Worm (Caenorhabditis elegans) whole organism, mixed stage, embryonic: ENCODE measurements around the gene sru-7.

Experiments used
- M03D4.4 ChIP-seq: sonication (generic microtip); optimal IDR thresholded peaks from 2 replicates; lab custom pipeline; 2017; ENCODE audit warnings: mild to moderate bottlenecking, missing genetic modification characterization, missing compliant biosample characterization
- bed-3 ChIP-seq: fragments of 200-800 bp; sonication (Bioruptor generic); optimal IDR thresholded peaks from 3 replicates; lab custom pipeline; 2018; ENCODE audit warnings: mild to moderate bottlenecking, missing genetic modification characterization, moderate library complexity, missing compliant biosample characterization
- blmp-1 ChIP-seq: fragments of 150-350 bp; optimal IDR thresholded peaks from 2 replicates; lab custom pipeline; 2014; ENCODE audit warnings: missing biosample characterization, missing genetic modification characterization
- ceh-39 ChIP-seq: fragments of 150-350 bp; optimal IDR thresholded peaks from 2 replicates; lab custom pipeline; 2014; ENCODE audit warnings: missing biosample characterization, missing genetic modification characterization
- ceh-43 ChIP-seq: fragments of 200-800 bp; sonication (Bioruptor generic); optimal IDR thresholded peaks from 2 replicates; lab custom pipeline; 2018; ENCODE audit warnings: mild to moderate bottlenecking, missing genetic modification characterization, moderate library complexity, missing compliant biosample characterization
- ceh-83 ChIP-seq: fragments of 200-800 bp; sonication (Bioruptor generic); optimal IDR thresholded peaks from 2 replicates; lab custom pipeline; 2018; ENCODE audit warnings: mild to moderate bottlenecking, missing genetic modification characterization, missing compliant biosample characterization
- ces-1 ChIP-seq: fragments of 150-350 bp; optimal IDR thresholded peaks from 2 replicates; lab custom pipeline; 2014; ENCODE audit warnings: missing biosample characterization, missing genetic modification reagents, missing genetic modification characterization
- cnd-1 ChIP-seq: fragments of 200-800 bp; sonication (Bioruptor generic); optimal IDR thresholded peaks from 2 replicates; lab custom pipeline; 2018; ENCODE audit warnings: mild to moderate bottlenecking, missing genetic modification characterization, missing compliant biosample characterization
- drap-1 ChIP-seq: fragments of 200-800 bp; sonication (Bioruptor generic); optimal IDR thresholded peaks from 3 replicates; lab custom pipeline; 2018; ENCODE audit warnings: mild to moderate bottlenecking, missing genetic modification characterization, missing compliant biosample characterization
- elt-1 ChIP-seq: sonication (generic microtip); optimal IDR thresholded peaks from 2 replicates; lab custom pipeline; 2017; ENCODE audit warnings: missing genetic modification characterization, mild to moderate bottlenecking, missing compliant biosample characterization, antibody characterized with exemption, moderate library complexity, borderline replicate concordance; ENCODE audit not compliant: insufficient read depth
- ham-2 ChIP-seq: fragments of 200-800 bp; sonication (Bioruptor generic); optimal IDR thresholded peaks from 2 replicates; lab custom pipeline; 2018; ENCODE audit warnings: mild to moderate bottlenecking, missing genetic modification characterization, missing compliant biosample characterization
- hlh-1 ChIP-seq: fragments of 150-350 bp; optimal IDR thresholded peaks from 2 replicates; lab custom pipeline; 2014; ENCODE audit warnings: missing biosample characterization, missing genetic modification reagents, missing genetic modification characterization
- lin-32 ChIP-seq: fragments of 200-800 bp; sonication (Bioruptor generic); optimal IDR thresholded peaks from 2 replicates; lab custom pipeline; 2018; ENCODE audit warnings: mild to moderate bottlenecking, missing genetic modification characterization, missing compliant biosample characterization
- lsy-2 ChIP-seq: fragments of 150-350 bp; optimal IDR thresholded peaks from 2 replicates; lab custom pipeline; 2014; ENCODE audit warnings: missing biosample characterization, missing genetic modification characterization
- mab-5 ChIP-seq: fragments of 150-350 bp; optimal IDR thresholded peaks from 2 replicates; lab custom pipeline; 2014; ENCODE audit warnings: missing biosample characterization, missing genetic modification characterization
- mep-1 ChIP-seq: fragments of 150-350 bp; optimal IDR thresholded peaks from 2 replicates; lab custom pipeline; 2017; ENCODE audit warnings: missing biosample characterization, missing genetic modification reagents, missing genetic modification characterization, inconsistent platforms
- mls-2 ChIP-seq: sonication (generic microtip); optimal IDR thresholded peaks from 2 replicates; lab custom pipeline; 2016; ENCODE audit warnings: mild to moderate bottlenecking, missing genetic modification characterization, moderate library complexity, missing compliant biosample characterization
- nhr-12 ChIP-seq: fragments of 150-350 bp; optimal IDR thresholded peaks from 2 replicates; lab custom pipeline; 2014; ENCODE audit warnings: missing biosample characterization, missing genetic modification characterization
- nhr-2 ChIP-seq: fragments of 150-350 bp; optimal IDR thresholded peaks from 2 replicates; lab custom pipeline; 2014; ENCODE audit warnings: missing biosample characterization, missing genetic modification characterization
- nhr-28 ChIP-seq: fragments of 150-350 bp; optimal IDR thresholded peaks from 2 replicates; lab custom pipeline; 2014; ENCODE audit warnings: missing biosample characterization, missing genetic modification characterization
- nhr-76 ChIP-seq: sonication (generic microtip); optimal IDR thresholded peaks from 2 replicates; lab custom pipeline; 2017; ENCODE audit warnings: missing biosample characterization, missing genetic modification characterization
- pha-4 ChIP-seq: fragments of 150-350 bp; optimal IDR thresholded peaks from 2 replicates; lab custom pipeline; 2018; ENCODE audit warnings: missing biosample characterization, missing genetic modification reagents, missing genetic modification characterization
- sem-2 ChIP-seq: fragments of 200-800 bp; sonication (Bioruptor generic); optimal IDR thresholded peaks from 2 replicates; lab custom pipeline; 2018; ENCODE audit warnings: mild to moderate bottlenecking, missing genetic modification characterization, missing compliant biosample characterization
- snpc-4 ChIP-seq: fragments of 150-350 bp; optimal IDR thresholded peaks from 2 replicates; lab custom pipeline; 2014; ENCODE audit warnings: missing biosample characterization, missing genetic modification characterization
- sptf-1 ChIP-seq: sonication (generic microtip); optimal IDR thresholded peaks from 2 replicates; lab custom pipeline; 2017; ENCODE audit warnings: mild to moderate bottlenecking, missing genetic modification characterization, moderate library complexity, missing compliant biosample characterization
- tbx-8 ChIP-seq: fragments of 200-800 bp; sonication (Bioruptor generic); optimal IDR thresholded peaks from 2 replicates; lab custom pipeline; 2018; ENCODE audit warnings: mild to moderate bottlenecking, missing genetic modification characterization, moderate library complexity, missing compliant biosample characterization
- unc-120 ChIP-seq: sonication (generic microtip); optimal IDR thresholded peaks from 2 replicates; lab custom pipeline; 2017; ENCODE audit warnings: missing genetic modification characterization, missing compliant biosample characterization; ENCODE audit not compliant: poor library complexity, severe bottlenecking
- unc-39 ChIP-seq: fragments of 150-350 bp; optimal IDR thresholded peaks from 2 replicates; lab custom pipeline; 2014; ENCODE audit warnings: missing biosample characterization, missing genetic modification characterization
- unc-62 ChIP-seq: fragments of 150-350 bp; optimal IDR thresholded peaks from 2 replicates; lab custom pipeline; 2014; ENCODE audit warnings: missing biosample characterization, missing genetic modification reagents, missing genetic modification characterization
- zip-8 ChIP-seq: fragments of 150-350 bp; optimal IDR thresholded peaks from 2 replicates; lab custom pipeline; 2014; ENCODE audit warnings: missing biosample characterization, missing genetic modification characterization

The sru-7 gene

ce11 chrIV:8453178-8453577 is 39.2 kb upstream of the sru-7 start:
- no peak for TF ChIP-seq lin-32
- no peak for TF ChIP-seq lsy-2 (tag; lab: Kevin White, UChicago)
- TF ChIP-seq zip-8 = no peak
- TF ChIP-seq M03D4.4 = no peak
- TF ChIP-seq ceh-39 = no peak
- no peak for TF ChIP-seq pha-4

ce11 chrIV:8454076-8454475 is 38.3 kb upstream of the sru-7 start:
- TF ChIP-seq lin-32 (no peak), mab-5 (tag; lab: Kevin White, UChicago) (no peak), zip-8 (no peak), nhr-12 (tag; lab: Kevin White, UChicago) (no peak), bed-3 (GFP tag; lab: Kevin White, UChicago) (no peak), nhr-28 (tag; lab: Kevin White, UChicago) (no peak), unc-62 (no peak), ces-1 (GFP tag; lab: Kevin White, UChicago) (no peak), nhr-76 (tag; lab: Kevin White, UChicago) (no peak), ceh-39 (no peak)

ce11 chrIV:8456899-8457298 is 35.4 kb upstream of the sru-7 start, which contains the start of gene syx-4:
Gene syx-4, plus strand, starts transcription at chrIV:8457280.
- TF ChIP-seq sem-2 (no peak), ceh-83 (GFP tag; lab: Kevin White, UChicago) (no peak), zip-8 (no peak), nhr-76 (tag; lab: Kevin White, UChicago) (no peak), ces-1 (GFP tag; lab: Kevin White, UChicago) (no peak), nhr-12 (tag; lab: Kevin White, UChicago) (no peak), unc-62 (no peak), ceh-43 (GFP tag; lab: Kevin White, UChicago) (no peak), unc-120 (no peak), nhr-2 (tag; lab: Kevin White, UChicago) (no peak), mab-5 (tag; lab: Kevin White, UChicago) (no peak)

- no peak for TF ChIP-seq pha-4
- TF ChIP-seq ceh-43 (GFP tag; lab: Kevin White, UChicago) = no peak
- no peak for TF ChIP-seq snpc-4
- TF ChIP-seq zip-8 = no peak
- no peak for TF ChIP-seq nhr-76 (tag; lab: Kevin White, UChicago)
- TF ChIP-seq cnd-1 (tag; lab: Kevin White, UChicago) = no peak
- TF ChIP-seq sptf-1 (tag; lab: Kevin White, UChicago) = no peak
- no peak for TF ChIP-seq elt-1 (tag; lab: Kevin White, UChicago)
- TF ChIP-seq, all 35 proteins: peak for 0
Observed at ce11 chrIV:8460208-8460607, 32.1 kb upstream of the sru-7 start, which contains the start of gene ant-1.4. Gene ant-1.4, minus strand, starts transcription at chrIV:8460308.

ce11 chrIV:8461177-8461576 is 31.2 kb upstream of the sru-7 start:
- TF ChIP-seq ces-1 (GFP tag; lab: Kevin White, UChicago) (no peak), nhr-2 (tag; lab: Kevin White, UChicago) (no peak), blmp-1 (tag; lab: Kevin White, UChicago) (no peak), mab-5 (tag; lab: Kevin White, UChicago) (no peak), nhr-28 (tag; lab: Kevin White, UChicago) (no peak), drap-1 (GFP tag; lab: Kevin White, UChicago) (no peak), bed-3 (GFP tag; lab: Kevin White, UChicago) (no peak)
- TF ChIP-seq, all 35 proteins: peak for 0

ce11 chrIV:8462376-8462775 is 30.0 kb upstream of the sru-7 start:
- TF ChIP-seq mep-1 (tag; lab: Kevin White, UChicago) = no peak
- no peak for TF ChIP-seq ceh-39
- no peak for TF ChIP-seq sem-2
- no peak for TF ChIP-seq ham-2
- no peak for TF ChIP-seq nhr-76 (tag; lab: Kevin White, UChicago)
- TF ChIP-seq hlh-1 (tag; lab: Kevin White, UChicago) = no peak
- TF ChIP-seq blmp-1 (tag; lab: Kevin White, UChicago) = no peak
- no peak for TF ChIP-seq mls-2
- no peak for TF ChIP-seq unc-39
- TF ChIP-seq sptf-1 (tag; lab: Kevin White, UChicago) = no peak
- no peak for TF ChIP-seq ceh-83 (GFP tag; lab: Kevin White, UChicago)
- no peak for TF ChIP-seq elt-1 (tag; lab: Kevin White, UChicago)
- no peak for TF ChIP-seq cnd-1 (tag; lab: Kevin White, UChicago)
- no peak for TF ChIP-seq nhr-2 (tag; lab: Kevin White, UChicago)
- TF ChIP-seq zip-8 = no peak
- no peak for TF ChIP-seq tbx-8 (GFP tag; lab: Kevin White, UChicago)
- no peak for TF ChIP-seq drap-1 (GFP tag; lab: Kevin White, UChicago)
- TF ChIP-seq M03D4.4 = no peak
- TF ChIP-seq bed-3 (GFP tag; lab: Kevin White, UChicago) = no peak
- no peak for TF ChIP-seq unc-62
